Worm (Caenorhabditis elegans) whole organism, L3 larva: ENCODE measurements around the gene srt-49.

Experiments
- R02D3.7 ChIP-seq: fragments of 150-350 bp; optimal IDR thresholded peaks from 2 replicates; lab custom pipeline; 2014; ENCODE audit warnings: missing biosample characterization, missing genetic modification characterization
- ZK546.5 ChIP-seq: sonication (generic microtip); optimal IDR thresholded peaks from 2 replicates; lab custom pipeline; 2017; ENCODE audit warnings: missing biosample characterization, missing genetic modification characterization
- ama-1 ChIP-seq: fragments of 150-350 bp; optimal IDR thresholded peaks from 2 replicates; lab custom pipeline; 2018
- ceh-16 ChIP-seq: sonication (generic microtip); optimal IDR thresholded peaks from 2 replicates; lab custom pipeline; 2017; ENCODE audit warnings: missing biosample characterization, missing genetic modification characterization
- mdl-1 ChIP-seq: fragments of 150-350 bp; optimal IDR thresholded peaks from 2 replicates; lab custom pipeline; 2014; ENCODE audit warnings: missing biosample characterization, missing genetic modification characterization
- nfya-1 ChIP-seq: sonication (generic microtip); optimal IDR thresholded peaks from 2 replicates; lab custom pipeline; 2017; ENCODE audit warnings: missing genetic modification characterization, mild to moderate bottlenecking, missing compliant biosample characterization, antibody characterized with exemption, moderate library complexity; ENCODE audit not compliant: insufficient read depth
- nhr-11 ChIP-seq: fragments of 150-350 bp; optimal IDR thresholded peaks from 2 replicates; lab custom pipeline; 2014; ENCODE audit warnings: missing biosample characterization, missing genetic modification characterization
- nhr-12 ChIP-seq: fragments of 150-350 bp; optimal IDR thresholded peaks from 2 replicates; lab custom pipeline; 2014; ENCODE audit warnings: missing biosample characterization, missing genetic modification characterization
- nhr-237 ChIP-seq: fragments of 150-350 bp; optimal IDR thresholded peaks from 2 replicates; lab custom pipeline; 2014; ENCODE audit warnings: missing biosample characterization, missing genetic modification characterization
- nhr-76 ChIP-seq: fragments of 150-350 bp; sonication (generic microtip); optimal IDR thresholded peaks from 5 replicates; lab custom pipeline; 2014; ENCODE audit warnings: missing biosample characterization, missing genetic modification characterization
- pha-4 ChIP-seq: fragments of 150-350 bp; optimal IDR thresholded peaks from 2 replicates; lab custom pipeline; 2014; ENCODE audit warnings: missing biosample characterization, missing genetic modification reagents, missing genetic modification characterization
- tbx-2 ChIP-seq: sonication (generic microtip); optimal IDR thresholded peaks from 2 replicates; lab custom pipeline; 2016; ENCODE audit warnings: mild to moderate bottlenecking, missing genetic modification characterization, missing compliant biosample characterization
- unc-62 ChIP-seq: fragments of 150-350 bp; sonication (generic microtip); optimal IDR thresholded peaks from 4 replicates; lab custom pipeline; 2014; ENCODE audit warnings: missing biosample characterization, missing genetic modification reagents, missing genetic modification characterization
- zag-1 ChIP-seq: fragments of 150-350 bp; optimal IDR thresholded peaks from 2 replicates; lab custom pipeline; 2014; ENCODE audit warnings: missing biosample characterization, missing genetic modification characterization

DNA sequence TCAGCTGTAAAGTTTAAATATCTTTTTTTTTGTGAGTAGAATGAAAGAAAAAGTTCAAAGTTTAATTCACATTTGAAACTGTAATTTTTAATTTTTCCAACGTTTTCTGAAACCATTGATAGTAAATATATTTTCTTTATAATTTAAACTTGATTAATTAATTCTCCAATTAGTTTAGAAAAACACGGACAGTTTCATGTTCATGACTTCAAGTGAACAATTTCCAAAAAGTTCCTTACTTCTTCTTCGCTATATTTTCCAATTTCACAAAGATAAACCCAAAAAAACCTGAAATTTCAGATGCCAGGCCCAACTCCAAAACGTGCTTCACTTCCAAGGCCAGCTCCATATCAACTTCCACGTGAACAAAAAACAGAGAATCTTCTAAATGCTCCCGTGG lies 10.3 kb upstream of the srt-49 start, which contains the start of gene M199.2:
- no peak for TF ChIP-seq nhr-76 (tag; lab: Kevin White, UChicago)
- no peak for TF ChIP-seq ama-1 (lab: Kevin White, UChicago)
- no peak for TF ChIP-seq ZK546.5
- no peak for TF ChIP-seq nfya-1 (tag; lab: Kevin White, UChicago)
- TF ChIP-seq tbx-2 (tag; lab: Kevin White, UChicago), result no peak
- TF ChIP-seq nhr-12 (tag; lab: Kevin White, UChicago), result no peak
- no peak for TF ChIP-seq nhr-11
- no peak for TF ChIP-seq pha-4 (tag; lab: Kevin White, UChicago)
- no peak for TF ChIP-seq zag-1
- TF ChIP-seq unc-62 (GFP tag; lab: Kevin White, UChicago), result no peak
- no peak for TF ChIP-seq nhr-237
- no peak for TF ChIP-seq mdl-1 (tag; lab: Kevin White, UChicago)
- no peak for TF ChIP-seq ceh-16
- no peak for TF ChIP-seq R02D3.7
